ENCODE assay signal across 1 fruit fly cellular context in the genomic region with DNA sequence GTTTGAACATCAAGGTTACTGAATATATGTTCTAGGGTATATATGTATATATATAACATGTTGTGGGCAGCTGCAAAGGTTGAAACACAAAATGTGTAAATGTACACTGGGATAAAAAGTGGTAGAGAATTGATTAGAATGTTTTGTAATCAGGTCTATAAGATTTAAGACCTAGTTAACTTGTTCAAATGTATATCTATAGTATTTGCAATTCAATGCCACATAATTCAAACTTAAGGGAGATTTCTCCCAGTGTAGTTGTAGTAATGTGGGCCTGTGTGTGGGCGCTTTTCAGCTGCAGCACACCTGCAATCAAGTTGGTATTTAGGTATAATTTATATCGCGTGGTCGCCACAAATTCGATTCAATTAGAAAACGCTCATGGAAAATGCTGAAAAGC.
A peak's percentile ranks its signal among the peaks of the same experiment; 100 is the strongest.
TF ChIP-seq lines count a peak whose summit lies in the region.

No protein-coding gene starts in this region.

TF ChIP-seq in whole organism, embryonic, 481 proteins besides CTCF, POLR2A, EP300 and RAD21 (continued from another document):
- TF ChIP-seq twi (tag; optimal IDR thresholded peaks at IDR 0.05; lab: Kevin White, UChicago) (no peak), mirr (GFP tag; optimal IDR thresholded peaks at IDR 0.05; lab: Kevin White, UChicago) (no peak), Vsx1 (GFP tag; optimal IDR thresholded peaks at IDR 0.05; lab: Kevin White, UChicago) (no peak), nau (GFP tag; optimal IDR thresholded peaks at IDR 0.05; lab: Kevin White, UChicago) (peak; percentile 34), Oli (tag; optimal IDR thresholded peaks at IDR 0.05; lab: Kevin White, UChicago) (peak; percentile 65), Sry-β (GFP tag; optimal IDR thresholded peaks at IDR 0.05; lab: Kevin White, UChicago) (no peak), CG10979 (tag; optimal IDR thresholded peaks at IDR 0.05; lab: Kevin White, UChicago) (peak; percentile 62), CG6813 (GFP tag; optimal IDR thresholded peaks at IDR 0.05; lab: Kevin White, UChicago) (peak; percentile 11), PHDP (tag; optimal IDR thresholded peaks at IDR 0.05; lab: Kevin White, UChicago) (peak; percentile 62), Hey (tag; optimal IDR thresholded peaks at IDR 0.05; lab: Kevin White, UChicago) (no peak), CG14050 (GFP tag; IDR thresholded peaks at IDR 0.05; lab: Robert Waterston, UW) (peak; percentile 65; the same call in 2 of the 3 replicates), ash1 (GFP tag; optimal IDR thresholded peaks at IDR 0.05; lab: Kevin White, UChicago) (no peak), Atf3 (GFP tag; optimal IDR thresholded peaks at IDR 0.05; lab: Kevin White, UChicago) (peak; percentile 27), Blimp-1 (GFP tag; optimal IDR thresholded peaks at IDR 0.05; lab: Kevin White, UChicago) (peak; percentile 60), tio (GFP tag; optimal IDR thresholded peaks at IDR 0.05; lab: Kevin White, UChicago) (peak; percentile 32), Camta (GFP tag; optimal IDR thresholded peaks at IDR 0.05; lab: Kevin White, UChicago) (peak; percentile 34), CG3838 (GFP tag; optimal IDR thresholded peaks at IDR 0.05; lab: Kevin White, UChicago) (no peak), CG18262 (tag; optimal IDR thresholded peaks at IDR 0.05; lab: Kevin White, UChicago) (peak; percentile 54), eyg (GFP tag; optimal IDR thresholded peaks at IDR 0.05; lab: Kevin White, UChicago) (peak; percentile 30), sob (GFP tag; IDR thresholded peaks at IDR 0.05; lab: Robert Waterston, UW) (no peak), CG43689 (GFP tag; IDR thresholded peaks at IDR 0.05; lab: Robert Waterston, UW) (no peak)
TF ChIP-seq in whole organism, embryonic: peak in this region for 214.
